Fruit fly (Drosophila melanogaster) whole organism, embryonic: ENCODE data around the gene CG4660.

Experiments
- Asciz ChIP-seq: fragments of 200-800 bp; sonication (Bioruptor generic); optimal IDR thresholded peaks from 2 replicates; lab custom pipeline; 2017; ENCODE audit warnings: missing biosample characterization, mild to moderate bottlenecking, missing genetic modification characterization, missing genetic modification reagents
- Bgb ChIP-seq: fragments of 200-800 bp; sonication (Bioruptor generic); IDR thresholded peaks from 2 replicates; pipeline ENCODE4 v1.3.6; 2022; ENCODE audit warnings: missing biosample characterization, missing genetic modification characterization; ENCODE audit not compliant: partially characterized antibody
- CG10431 ChIP-seq: fragments of 200-800 bp; sonication (Bioruptor generic); optimal IDR thresholded peaks from 3 replicates; lab custom pipeline; 2018; ENCODE audit warnings: missing biosample characterization, mild to moderate bottlenecking, missing genetic modification characterization
- CG10543 ChIP-seq: fragments of 200-800 bp; sonication (Bioruptor generic); optimal IDR thresholded peaks from 3 replicates; lab custom pipeline; 2017; ENCODE audit warnings: missing biosample characterization, mild to moderate bottlenecking, missing genetic modification characterization, moderate library complexity
- CG10979 ChIP-seq: fragments of 200-800 bp; sonication (Bioruptor generic); optimal IDR thresholded peaks from 2 replicates; lab custom pipeline; 2018; ENCODE audit warnings: missing biosample characterization, mild to moderate bottlenecking, missing genetic modification characterization, moderate library complexity
- CG11695 ChIP-seq: fragments of 200-800 bp; sonication (Bioruptor generic); IDR thresholded peaks from 3 replicates; pipeline ENCODE4 v1.3.6; 2022; ENCODE audit warnings: missing biosample characterization, missing genetic modification characterization
- CG11723 ChIP-seq: fragments of 200-800 bp; sonication (Bioruptor generic); optimal IDR thresholded peaks from 2 replicates; lab custom pipeline; 2017; ENCODE audit warnings: missing biosample characterization, mild to moderate bottlenecking, missing genetic modification characterization
- CG12104 ChIP-seq: fragments of 200-800 bp; sonication (Bioruptor generic); optimal IDR thresholded peaks from 3 replicates; lab custom pipeline; 2016; ENCODE audit warnings: missing biosample characterization, missing genetic modification characterization
- CG17359 ChIP-seq: fragments of 200-800 bp; sonication (Bioruptor generic); optimal IDR thresholded peaks from 3 replicates; lab custom pipeline; 2018; ENCODE audit warnings: missing biosample characterization, mild to moderate bottlenecking, missing genetic modification characterization, moderate library complexity
- CG2120 ChIP-seq: fragments of 200-800 bp; sonication (Bioruptor generic); optimal IDR thresholded peaks from 3 replicates; lab custom pipeline; 2016; ENCODE audit warnings: missing biosample characterization, missing genetic modification characterization
- CG2678 ChIP-seq: fragments of 200-800 bp; sonication (Bioruptor generic); optimal IDR thresholded peaks from 3 replicates; lab custom pipeline; 2019; ENCODE audit warnings: missing biosample characterization, mild to moderate bottlenecking, missing genetic modification characterization, moderate library complexity
- CG2875 ChIP-seq: fragments of 200-800 bp; sonication (Bioruptor generic); optimal IDR thresholded peaks from 2 replicates; lab custom pipeline; 2017; ENCODE audit warnings: missing biosample characterization, mild to moderate bottlenecking, missing genetic modification characterization, missing genetic modification reagents
- CG30403 ChIP-seq: fragments of 200-800 bp; sonication (Bioruptor generic); optimal IDR thresholded peaks from 3 replicates; lab custom pipeline; 2016; ENCODE audit warnings: missing biosample characterization, missing genetic modification characterization
- CG31441 ChIP-seq: fragments of 200-800 bp; sonication (Bioruptor generic); IDR thresholded peaks from 2 replicates; pipeline ENCODE4 v1.3.6; 2022; ENCODE audit warnings: missing biosample characterization, missing genetic modification characterization
- CG32532 ChIP-seq: fragments of 200-800 bp; sonication (Bioruptor generic); IDR thresholded peaks from 2 replicates; pipeline ENCODE4 v1.3.6; 2022; ENCODE audit warnings: missing biosample characterization, missing genetic modification characterization
- CG3407 ChIP-seq: fragments of 200-800 bp; sonication (Bioruptor generic); optimal IDR thresholded peaks from 2 replicates; lab custom pipeline; 2018; ENCODE audit warnings: missing biosample characterization, mild to moderate bottlenecking, missing genetic modification characterization
- CG4328 ChIP-seq: fragments of 200-800 bp; sonication (Bioruptor generic); optimal IDR thresholded peaks from 3 replicates; lab custom pipeline; 2017; ENCODE audit warnings: missing biosample characterization, missing genetic modification reagents, missing genetic modification characterization
- CG6683 ChIP-seq: fragments of 200-800 bp; sonication (Bioruptor generic); optimal IDR thresholded peaks from 2 replicates; lab custom pipeline; 2017; ENCODE audit warnings: missing biosample characterization, mild to moderate bottlenecking, missing genetic modification characterization, missing genetic modification reagents
- CG7839 ChIP-seq: fragments of 200-800 bp; sonication (Bioruptor generic); optimal IDR thresholded peaks from 3 replicates; lab custom pipeline; 2018; ENCODE audit warnings: missing biosample characterization, mild to moderate bottlenecking, missing genetic modification characterization, moderate library complexity
- CG8290 ChIP-seq, 3 experiments: fragments of 200-800 bp; sonication (Bioruptor generic); optimal IDR thresholded peaks; 2 replicates each; lab custom pipeline; 2016 to 2019; ENCODE audit warnings: missing biosample characterization in 3 of 3, missing genetic modification characterization in 3 of 3, mild to moderate bottlenecking in 2 of 3, moderate library complexity in 1 of 3
- CoRest ChIP-seq: fragments of 200-800 bp; sonication (Bioruptor generic); optimal IDR thresholded peaks from 3 replicates; lab custom pipeline; 2018; ENCODE audit warnings: missing biosample characterization, mild to moderate bottlenecking, missing genetic modification characterization, moderate library complexity
- Deaf1 ChIP-seq: fragments of 200-800 bp; optimal IDR thresholded peaks from 3 replicates; lab custom pipeline; 2019; ENCODE audit warnings: missing biosample characterization, mild to moderate bottlenecking, missing genetic modification characterization, moderate library complexity
- Drgx ChIP-seq: fragments of 200-800 bp; sonication (Bioruptor generic); IDR thresholded peaks from 2 replicates; pipeline ENCODE4 v1.3.6; 2022; ENCODE audit warnings: missing biosample characterization, missing genetic modification characterization
- Eip74EF ChIP-seq, 2 experiments: fragments of 200-800 bp in 1 of 2; fragments of >200 bp in 1 of 2; sonication (Bioruptor generic) in 1 of 2; optimal IDR thresholded peaks; 2 replicates each; lab custom pipeline; 2017 to 2019; ENCODE audit warnings: missing biosample characterization in 2 of 2, missing genetic modification characterization in 2 of 2, mild to moderate bottlenecking in 1 of 2, moderate library complexity in 1 of 2
- Hr3 ChIP-seq: fragments of 200-800 bp; sonication (Bioruptor generic); optimal IDR thresholded peaks from 3 replicates; lab custom pipeline; 2016; ENCODE audit warnings: missing biosample characterization, missing genetic modification characterization
- Hr51 ChIP-seq, 2 experiments: fragments of 200-800 bp; sonication (Bioruptor generic); optimal IDR thresholded peaks; 2 replicates in 1 of 2; 3 replicates in 1 of 2; lab custom pipeline; 2016 to 2018; ENCODE audit warnings: missing biosample characterization in 2 of 2, missing genetic modification characterization in 2 of 2, mild to moderate bottlenecking in 1 of 2, moderate library complexity in 1 of 2
- Jarid2 ChIP-seq: fragments of 200-800 bp; sonication (Bioruptor generic); optimal IDR thresholded peaks from 3 replicates; lab custom pipeline; 2017; ENCODE audit warnings: mild to moderate bottlenecking, missing biosample characterization, missing genetic modification reagents, missing genetic modification characterization
- Opbp ChIP-seq: fragments of 200-800 bp; sonication (Bioruptor generic); IDR thresholded peaks from 3 replicates; pipeline ENCODE4 v1.3.6; 2022; ENCODE audit warnings: missing biosample characterization, missing genetic modification characterization; ENCODE audit not compliant: partially characterized antibody
- Sox102F ChIP-seq: fragments of 200-800 bp; sonication (Bioruptor generic); optimal IDR thresholded peaks from 2 replicates; lab custom pipeline; 2018; ENCODE audit warnings: missing biosample characterization, mild to moderate bottlenecking, missing genetic modification characterization, moderate library complexity
- ap ChIP-seq: fragments of 200-800 bp; sonication (Bioruptor generic); IDR thresholded peaks from 2 replicates; pipeline ENCODE4 v1.3.6; 2022; ENCODE audit warnings: missing biosample characterization, missing genetic modification characterization
- chm ChIP-seq: fragments of 200-800 bp; sonication (Bioruptor generic); IDR thresholded peaks from 2 replicates; pipeline ENCODE4 v1.3.6; 2022; ENCODE audit warnings: missing biosample characterization, missing genetic modification characterization
- ci ChIP-seq: fragments of 200-800 bp; sonication (Bioruptor generic); IDR thresholded peaks from 3 replicates; pipeline ENCODE4 v1.3.6; 2022; ENCODE audit warnings: missing biosample characterization, missing genetic modification characterization
- dan ChIP-seq: fragments of 200-800 bp; sonication (Bioruptor generic); IDR thresholded peaks from 2 replicates; pipeline ENCODE4 v1.3.6; 2022; ENCODE audit warnings: missing biosample characterization, missing genetic modification characterization
- dpn ChIP-seq, 2 experiments: fragments of 200-800 bp; sonication (Bioruptor generic); optimal IDR thresholded peaks; 3 replicates each; lab custom pipeline; 2016; ENCODE audit warnings: missing biosample characterization in 2 of 2, missing genetic modification characterization in 2 of 2
- en ChIP-seq: fragments of 200-800 bp; sonication (Bioruptor generic); optimal IDR thresholded peaks from 2 replicates; lab custom pipeline; 2016; ENCODE audit warnings: missing biosample characterization, missing genetic modification characterization
- fd96Cb ChIP-seq: fragments of 200-800 bp; sonication (Bioruptor generic); optimal IDR thresholded peaks from 2 replicates; lab custom pipeline; 2018; ENCODE audit warnings: missing biosample characterization, mild to moderate bottlenecking, missing genetic modification characterization, moderate library complexity
- gcm ChIP-seq: fragments of 200-800 bp; sonication (Bioruptor generic); optimal IDR thresholded peaks from 2 replicates; lab custom pipeline; 2019; ENCODE audit warnings: missing biosample characterization, mild to moderate bottlenecking, missing genetic modification characterization, moderate library complexity
- gsb-n ChIP-seq: fragments of 200-800 bp; sonication (Bioruptor generic); optimal IDR thresholded peaks from 3 replicates; lab custom pipeline; 2018; ENCODE audit warnings: missing biosample characterization, mild to moderate bottlenecking, missing genetic modification characterization
- hkb ChIP-seq, 2 experiments: fragments of 200-800 bp in 1 of 2; fragments of >200 bp in 1 of 2; sonication (Bioruptor generic) in 1 of 2; IDR thresholded peaks in 1 of 2; optimal IDR thresholded peaks in 1 of 2; 2 replicates each; pipeline versions ENCODE4 v1.3.6 to Lab custom; 2017 to 2022; ENCODE audit warnings: missing biosample characterization in 1 of 2, missing genetic modification characterization in 1 of 2
- inv ChIP-seq: fragments of 200-800 bp; sonication (Bioruptor generic); IDR thresholded peaks from 2 replicates; pipeline ENCODE4 v1.3.6; 2022; ENCODE audit warnings: missing biosample characterization, missing genetic modification characterization; ENCODE audit not compliant: partially characterized antibody
- nerfin-1 ChIP-seq: fragments of 200-800 bp; sonication (Bioruptor generic); optimal IDR thresholded peaks from 3 replicates; lab custom pipeline; 2019; ENCODE audit warnings: missing biosample characterization, mild to moderate bottlenecking, missing genetic modification characterization, moderate library complexity
- nmo ChIP-seq: fragments of 200-800 bp; sonication (Bioruptor generic); optimal IDR thresholded peaks from 2 replicates; lab custom pipeline; 2018; ENCODE audit warnings: missing biosample characterization, mild to moderate bottlenecking, missing genetic modification characterization, moderate library complexity
- pros ChIP-seq: fragments of 200-800 bp; sonication (Bioruptor generic); optimal IDR thresholded peaks from 3 replicates; lab custom pipeline; 2019; ENCODE audit warnings: missing biosample characterization, mild to moderate bottlenecking, missing genetic modification characterization, moderate library complexity
- sqz ChIP-seq: fragments of 200-800 bp; sonication (Bioruptor generic); optimal IDR thresholded peaks from 3 replicates; lab custom pipeline; 2018; ENCODE audit warnings: missing biosample characterization, mild to moderate bottlenecking, missing genetic modification characterization
- toy ChIP-seq: fragments of 200-800 bp; sonication (Bioruptor generic); IDR thresholded peaks from 2 replicates; pipeline ENCODE4 v1.3.6; 2022; ENCODE audit warnings: missing biosample characterization, missing genetic modification characterization
- vfl ChIP-seq: fragments of 200-800 bp; sonication (Bioruptor generic); optimal IDR thresholded peaks from 2 replicates; lab custom pipeline; 2016; ENCODE audit warnings: missing biosample characterization, missing genetic modification characterization
- zf30C ChIP-seq: fragments of 200-800 bp; sonication (Bioruptor generic); optimal IDR thresholded peaks from 3 replicates; lab custom pipeline; 2018; ENCODE audit warnings: missing biosample characterization, mild to moderate bottlenecking, missing genetic modification characterization

The CG4660 gene

dm6 chrX:6077043-6077547 is 4.1 kb downstream of the CG4660 start:
- TF ChIP-seq sqz (GFP tag; lab: Kevin White, UChicago) (peak; percentile 0), CG11695 (0 out of 3 replicates have a peak, but pooled peaks have one; percentile 25), en (GFP tag; lab: Kevin White, UChicago) (no peak), Eip74EF (GFP tag; optimal IDR thresholded peaks at IDR 0.05; lab: Kevin White, UChicago) (peak in 1 of 2 experiments; percentile 11), hkb (optimal IDR thresholded peaks at IDR 0.05; lab: Kevin White, UChicago) (no peak), hkb (GFP tag; IDR thresholded peaks at IDR 0.05; lab: Robert Waterston, UW) (peak; percentile 26; the same call in 1 of the 2 replicates), gsb-n (tag; lab: Kevin White, UChicago) (peak; percentile 42), dpn (GFP tag; optimal IDR thresholded peaks at IDR 0.05; lab: Kevin White, UChicago) (peak in 1 of 2 experiments; percentile 32), toy (GFP tag; lab: Robert Waterston, UW) (no peak), CG4328 (GFP tag; lab: Kevin White, UChicago) (no peak), Hr51 (GFP tag; optimal IDR thresholded peaks at IDR 0.05; lab: Kevin White, UChicago) (peak in 1 of 2 experiments; percentile 66), CoRest (peak; percentile 42), CG3407 (GFP tag; lab: Kevin White, UChicago) (peak; percentile 4), Jarid2 (GFP tag; lab: Kevin White, UChicago) (peak; percentile 31), CG17359 (peak; percentile 54), zf30C (GFP tag; lab: Kevin White, UChicago) (no peak), Asciz (GFP tag; lab: Kevin White, UChicago) (peak; percentile 25), ci (GFP tag; lab: Robert Waterston, UW) (0 out of 3 replicates have a peak, but pooled peaks have one; percentile 51), CG2875 (GFP tag; lab: Kevin White, UChicago) (peak; percentile 23), ap (GFP tag; lab: Robert Waterston, UW) (peak; percentile 35; the same call in 1 of the 2 replicates), chm (GFP tag; lab: Robert Waterston, UW) (peak; percentile 6; the same call in 1 of the 2 replicates), CG12104 (peak; percentile 5), CG2678 (peak; percentile 56), pros (peak; percentile 16), Hr3 (GFP tag; lab: Kevin White, UChicago) (no peak), vfl (GFP tag; lab: Kevin White, UChicago) (no peak), CG11723 (peak; percentile 10), fd96Cb (peak; percentile 33), gcm (GFP tag; lab: Kevin White, UChicago) (peak; percentile 12), nerfin-1 (tag; lab: Kevin White, UChicago) (peak; percentile 8), Opbp (GFP tag; lab: Robert Waterston, UW) (0 out of 3 replicates have a peak, but pooled peaks have one; percentile 29), CG7839 (tag; lab: Kevin White, UChicago) (peak; percentile 27), CG10431 (GFP tag; lab: Kevin White, UChicago) (peak; percentile 8), CG10979 (peak; percentile 45), CG30403 (GFP tag; lab: Kevin White, UChicago) (peak; percentile 40), Sox102F (GFP tag; lab: Kevin White, UChicago) (peak; percentile 72), CG31441 (peak; percentile 68), nmo (peak; percentile 38), CG6683 (no peak), CG8290 (GFP tag; optimal IDR thresholded peaks at IDR 0.05; lab: Kevin White, UChicago) (no peak), CG8290 (tag; optimal IDR thresholded peaks at IDR 0.05; lab: Kevin White, UChicago) (peak in 1 of 2 experiments; percentile 54), CG32532 (GFP tag; lab: Robert Waterston, UW) (no peak), Bgb (no peak), dan (GFP tag; lab: Robert Waterston, UW) (no peak), Drgx (GFP tag; lab: Robert Waterston, UW) (peak; percentile 67; the same call in 1 of the 2 replicates), CG2120 (GFP tag; lab: Kevin White, UChicago) (no peak), inv (no peak), Deaf1 (tag; lab: Kevin White, UChicago) (peak; percentile 60), CG10543 (GFP tag; lab: Kevin White, UChicago) (peak; percentile 10)
